Worm (Caenorhabditis elegans) whole organism, early embryonic: ENCODE data around the gene aat-6.

ENCODE experiments used
- aly-1 ChIP-seq: sonication (generic microtip); optimal IDR thresholded peaks from 2 replicates; lab custom pipeline; 2016; ENCODE audit warnings: missing genetic modification characterization, missing compliant biosample characterization
- ama-1 ChIP-seq: fragments of 150-350 bp; optimal IDR thresholded peaks from 2 replicates; lab custom pipeline; 2014
- ceh-13 ChIP-seq: fragments of 200-800 bp; sonication (Bioruptor generic); optimal IDR thresholded peaks from 2 replicates; lab custom pipeline; 2018; ENCODE audit warnings: mild to moderate bottlenecking, missing genetic modification characterization, missing compliant biosample characterization
- hnd-1 ChIP-seq: sonication (generic microtip); optimal IDR thresholded peaks from 2 replicates; lab custom pipeline; 2016; ENCODE audit warnings: missing genetic modification characterization, missing compliant biosample characterization
- pes-1 ChIP-seq: fragments of 200-800 bp; sonication (Bioruptor generic); IDR thresholded peaks from 2 replicates; pipeline ENCODE4 v1.3.6; 2022; ENCODE audit warnings: missing genetic modification reagents, missing genetic modification characterization, missing compliant biosample characterization
- sea-1 ChIP-seq: fragments of 200-800 bp; sonication (Bioruptor generic); conservative IDR thresholded peaks from 2 replicates; pipeline ENCODE4 v1.3.6; 2022; ENCODE audit warnings: missing genetic modification characterization, missing compliant biosample characterization
- tbx-11 ChIP-seq: fragments of 200-800 bp; sonication (Bioruptor generic); IDR thresholded peaks from 2 replicates; pipeline ENCODE4 v1.3.6; 2022; ENCODE audit warnings: missing genetic modification characterization, missing compliant biosample characterization

ce11 chrV:11450257-11450656 lies 20.2 kb downstream of the aat-6 start, which contains the start of gene col-156:
- TF ChIP-seq hnd-1 (tag; lab: Kevin White, UChicago) (no peak), ceh-13 (GFP tag; lab: Kevin White, UChicago) (no peak), pes-1 (no peak), aly-1 (no peak), sea-1 (GFP tag; lab: Robert Waterston, UW) (no peak), tbx-11 (GFP tag; lab: Robert Waterston, UW) (no peak), ama-1 (no peak)
